Worm (Caenorhabditis elegans): ENCODE results near the gene Y39G8B.1.

Y39G8B.1 gene

ce11 chrII:13956529-13956928 lies 17.1 kb downstream of the Y39G8B.1 start:
- peak; percentile 37 for TF ChIP-seq mes-2 (tag; optimal IDR thresholded peaks at IDR 0.05; ENCODE audit: poor library complexity, severe bottlenecking)
- peak; percentile 64 for TF ChIP-seq aha-1 (tag)
- TF ChIP-seq nhr-28 (tag; optimal IDR thresholded peaks at IDR 0.05): peak; percentile 99
- TF ChIP-seq lsy-2 (tag; optimal IDR thresholded peaks at IDR 0.05): peak in 1 of 2 experiments; percentile 48
- peak; percentile 93 for TF ChIP-seq pqm-1 (tag; optimal IDR thresholded peaks at IDR 0.05)
- TF ChIP-seq dve-1 (tag; optimal IDR thresholded peaks at IDR 0.05; ENCODE audit: insufficient read depth): peak; percentile 76
- TF ChIP-seq php-3 (GFP tag; IDR thresholded peaks at IDR 0.05): peak; percentile 86
- peak; percentile 72; the same call in 1 of the 2 replicates for TF ChIP-seq saeg-2 (GFP tag; IDR thresholded peaks at IDR 0.05)
- peak; percentile 99 for TF ChIP-seq nhr-77 (tag; optimal IDR thresholded peaks at IDR 0.05)
- peak; percentile 84 for TF ChIP-seq hlh-11 (tag; optimal IDR thresholded peaks at IDR 0.05)
- TF ChIP-seq unc-130 (GFP tag; optimal IDR thresholded peaks at IDR 0.05): no peak
- no peak for TF ChIP-seq ceh-20 (GFP tag; IDR thresholded peaks at IDR 0.05)
- peak in 1 of 2 experiments; percentile 42 for TF ChIP-seq unc-62 (GFP tag; optimal IDR thresholded peaks at IDR 0.05 in 1 of 2)
- TF ChIP-seq unc-62 (tag; optimal IDR thresholded peaks at IDR 0.05): no peak
- TF ChIP-seq daf-16 (GFP tag; optimal IDR thresholded peaks at IDR 0.05): peak in 1 of 2 experiments; percentile 21
- TF ChIP-seq daf-16 (tag; optimal IDR thresholded peaks at IDR 0.05): peak; percentile 89
- TF ChIP-seq daf-19 (GFP tag; conservative IDR thresholded peaks at IDR 0.05): no peak
- TF ChIP-seq tra-1 (GFP tag; IDR thresholded peaks at IDR 0.05): peak; percentile 61; the same call in 1 of the 2 replicates
- peak; percentile 69 for TF ChIP-seq lin-38 (GFP tag; IDR thresholded peaks at IDR 0.05)
- no peak for TF ChIP-seq ztf-7 (tag; optimal IDR thresholded peaks at IDR 0.05)
- TF ChIP-seq mxl-3 (GFP tag; optimal IDR thresholded peaks at IDR 0.05): peak; percentile 31
- no peak for TF ChIP-seq tag-97 (GFP tag; IDR thresholded peaks at IDR 0.05)
- TF ChIP-seq mep-1 (tag; optimal IDR thresholded peaks at IDR 0.05): peak; percentile 29
- TF ChIP-seq hlh-30 (tag; optimal IDR thresholded peaks at IDR 0.05; ENCODE audit: insufficient read depth): peak; percentile 50
- TF ChIP-seq nhr-48 (tag; optimal IDR thresholded peaks at IDR 0.05): peak; percentile 18
- peak; percentile 90 for TF ChIP-seq nhr-102 (tag; optimal IDR thresholded peaks at IDR 0.05)
- TF ChIP-seq nhr-42 (GFP tag; IDR thresholded peaks at IDR 0.05): peak; percentile 51; the same call in 1 of the 2 replicates
- peak in 1 of 2 experiments; percentile 54 for TF ChIP-seq hif-1 (tag; optimal IDR thresholded peaks at IDR 0.05)
- peak; percentile 41; the same call in 1 of the 2 replicates for TF ChIP-seq lin-1 (GFP tag; IDR thresholded peaks at IDR 0.05)
- TF ChIP-seq fos-1 (tag; optimal IDR thresholded peaks at IDR 0.05): no peak
- TF ChIP-seq dmd-6 (GFP tag; IDR thresholded peaks at IDR 0.05): peak; percentile 91

ce11 chrII:13954979-13955378 lies 18.6 kb downstream of the Y39G8B.1 start:
- TF ChIP-seq hlh-11 (tag; optimal IDR thresholded peaks at IDR 0.05) (peak; percentile 29), nhr-77 (tag; optimal IDR thresholded peaks at IDR 0.05) (peak; percentile 46), saeg-2 (GFP tag; IDR thresholded peaks at IDR 0.05) (no peak), dmd-6 (GFP tag; IDR thresholded peaks at IDR 0.05) (peak; percentile 22; the same call in 1 of the 2 replicates), hlh-30 (tag; optimal IDR thresholded peaks at IDR 0.05; ENCODE audit: insufficient read depth) (peak; percentile 29), nhr-28 (tag; optimal IDR thresholded peaks at IDR 0.05) (peak; percentile 37), daf-16 (GFP tag; optimal IDR thresholded peaks at IDR 0.05) (no peak), daf-16 (tag; optimal IDR thresholded peaks at IDR 0.05) (peak; percentile 9), egl-43 (GFP tag; IDR thresholded peaks at IDR 0.05) (no peak), lim-7 (GFP tag; IDR thresholded peaks at IDR 0.05) (no peak), nhr-102 (tag; optimal IDR thresholded peaks at IDR 0.05) (no peak), mep-1 (tag; optimal IDR thresholded peaks at IDR 0.05) (peak; percentile 3), lsy-2 (tag; optimal IDR thresholded peaks at IDR 0.05) (peak in 1 of 2 experiments; percentile 73), dve-1 (tag; optimal IDR thresholded peaks at IDR 0.05; ENCODE audit: insufficient read depth) (peak; percentile 4)

ce11 chrII:13954077-13954476 lies 19.5 kb downstream of the Y39G8B.1 start:
- TF ChIP-seq nhr-111 (GFP tag; optimal IDR thresholded peaks at IDR 0.05) (no peak), cey-2 (tag; optimal IDR thresholded peaks at IDR 0.05; ENCODE audit: borderline replicate concordance, insufficient read depth) (peak; percentile 46), aha-1 (tag) (peak; percentile 63), lin-1 (GFP tag; IDR thresholded peaks at IDR 0.05) (peak; percentile 51; the same call in 1 of the 2 replicates), hlh-11 (tag; optimal IDR thresholded peaks at IDR 0.05) (peak; percentile 85), ceh-44 (GFP tag; IDR thresholded peaks at IDR 0.05) (no peak), mdt-29 (GFP tag; IDR thresholded peaks at IDR 0.05) (0 out of 2 replicates have a peak, but pooled peaks have one; percentile 29), Y5F2A.4 (GFP tag; optimal IDR thresholded peaks at IDR 0.05) (no peak), daf-19 (GFP tag; conservative IDR thresholded peaks at IDR 0.05) (no peak), T26A8.4 (GFP tag; IDR thresholded peaks at IDR 0.05) (0 out of 2 replicates have a peak, but pooled peaks have one; percentile 25), daf-12 (tag; optimal IDR thresholded peaks at IDR 0.05) (no peak), gei-8 (GFP tag; optimal IDR thresholded peaks at IDR 0.05) (no peak), nhr-48 (tag; optimal IDR thresholded peaks at IDR 0.05) (peak; percentile 72), nhr-10 (tag; optimal IDR thresholded peaks at IDR 0.05) (no peak), lim-7 (GFP tag; IDR thresholded peaks at IDR 0.05) (no peak), F44E2.7 (GFP tag; IDR thresholded peaks at IDR 0.05) (no peak), php-3 (GFP tag; IDR thresholded peaks at IDR 0.05) (peak; percentile 47; the same call in 1 of the 2 replicates), unc-39 (tag; optimal IDR thresholded peaks at IDR 0.05) (no peak), skn-1 (tag; optimal IDR thresholded peaks at IDR 0.05) (no peak), nhr-6 (tag; optimal IDR thresholded peaks at IDR 0.05) (peak; percentile 85)

Measured in whole organism, L4 larva.